Worm (Caenorhabditis elegans): ENCODE results near the gene galt-1.

Gene galt-1

DNA sequence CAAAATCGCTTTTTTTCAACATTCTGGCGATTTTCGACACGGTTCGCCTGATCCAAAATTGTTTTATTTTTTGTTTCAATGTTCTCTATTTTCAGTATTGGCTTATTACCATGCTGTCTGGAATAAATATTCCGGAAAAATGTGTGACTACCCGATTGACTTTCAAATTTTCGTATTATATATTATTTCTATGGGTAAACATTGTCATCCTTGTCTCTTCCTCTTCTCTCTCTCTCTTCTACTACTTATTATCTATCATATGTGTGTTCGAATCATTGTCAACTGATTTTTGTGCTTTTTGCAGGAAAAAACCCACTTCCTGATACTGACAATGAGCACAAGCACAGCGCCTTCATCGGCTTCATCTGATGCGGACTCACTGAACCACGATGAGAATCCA lies 37.7 kb upstream of the galt-1 start, which contains the start of gene C04E6.7:
TSS of gene C04E6.7 (plus strand) at position 301 of the 400 bp plus-strand sequence.
- TF ChIP-seq hmg-11 (tag; optimal IDR thresholded peaks at IDR 0.05) (no peak), jun-1 (tag; optimal IDR thresholded peaks at IDR 0.05) (no peak), fkh-2 (tag; optimal IDR thresholded peaks at IDR 0.05) (no peak), nhr-23 (tag; optimal IDR thresholded peaks at IDR 0.05) (no peak), nhr-12 (tag; optimal IDR thresholded peaks at IDR 0.05) (no peak), pqm-1 (tag; optimal IDR thresholded peaks at IDR 0.05) (no peak)

DNA sequence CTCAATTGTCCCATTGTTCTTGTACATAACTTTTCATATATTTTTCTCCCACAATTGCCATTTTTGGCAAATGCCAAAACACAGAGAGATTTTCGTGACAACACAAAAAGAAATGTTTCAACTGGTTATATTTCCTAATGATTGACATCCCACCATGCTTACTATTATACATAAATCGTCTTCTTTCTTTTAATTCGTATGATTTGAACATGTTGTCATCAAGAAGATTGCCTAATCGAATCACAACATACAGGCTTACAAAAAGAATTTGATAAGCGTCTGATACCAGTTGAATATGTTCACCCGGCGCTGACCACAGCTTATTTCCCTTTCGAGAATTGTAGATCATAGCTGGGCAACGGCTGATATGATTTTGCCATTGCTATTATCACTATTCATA lies 35.7 kb upstream of the galt-1 start, which contains the start of gene grd-9:
TSS of gene grd-9 (plus strand) at position 301 of the 400 bp plus-strand sequence.
- TF ChIP-seq nhr-237 (tag; optimal IDR thresholded peaks at IDR 0.05) (no peak), ztf-11 (tag; optimal IDR thresholded peaks at IDR 0.05) (no peak), mml-1 (tag; optimal IDR thresholded peaks at IDR 0.05) (no peak), eor-1 (tag; optimal IDR thresholded peaks at IDR 0.05) (no peak), nhr-43 (tag; optimal IDR thresholded peaks at IDR 0.05; ENCODE audit: poor library complexity, severe bottlenecking) (no peak)

DNA sequence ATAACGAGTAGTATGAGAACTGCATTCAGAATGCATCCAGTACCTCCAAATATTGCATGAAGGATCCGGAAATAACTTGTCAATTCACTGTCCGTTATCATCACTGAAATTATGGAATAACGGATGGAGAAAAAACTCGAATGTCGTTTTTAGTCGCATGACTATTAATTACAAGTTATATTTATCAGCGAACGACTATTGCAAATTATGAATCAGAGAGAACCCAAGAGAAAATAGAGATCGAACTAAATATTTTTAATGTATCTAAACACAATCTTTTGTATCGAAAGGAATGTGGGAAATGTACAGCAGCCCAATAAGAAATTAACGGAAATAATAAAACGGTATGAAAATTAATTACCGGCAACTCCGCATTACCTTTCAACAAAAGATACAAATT lies 30.8 kb upstream of the galt-1 start, which contains the start of gene srd-16:
TSS of gene srd-16 (minus strand) at position 101 of the 400 bp plus-strand sequence.
- no peak for TF ChIP-seq nhr-76 (tag; optimal IDR thresholded peaks at IDR 0.05)

DNA sequence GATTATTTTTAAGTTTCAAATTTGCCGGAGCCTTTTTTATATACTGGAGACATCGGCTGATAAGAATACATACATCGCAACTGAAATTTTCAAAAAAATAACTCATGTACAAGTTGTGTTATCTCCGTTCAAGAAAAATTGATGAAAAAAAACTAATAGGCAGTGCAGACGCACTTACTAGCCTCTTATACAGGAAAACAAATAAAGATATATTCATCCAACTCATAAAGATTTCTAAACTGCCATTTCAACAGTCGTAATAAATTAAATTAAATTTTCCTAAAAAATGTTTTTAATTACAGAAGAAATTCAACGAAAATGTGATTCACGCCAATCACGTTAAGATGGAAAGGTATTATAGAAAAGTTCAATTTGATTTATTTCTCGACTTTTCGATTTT lies 28.9 kb upstream of the galt-1 start, which contains the start of gene C04E6.5:
TSS of gene C04E6.5 (plus strand) at position 301 of the 400 bp plus-strand sequence.
- TF ChIP-seq tbx-2 (tag; optimal IDR thresholded peaks at IDR 0.05), result no peak
- no peak for TF ChIP-seq mdl-1 (tag; optimal IDR thresholded peaks at IDR 0.05)
- no peak for TF ChIP-seq nhr-76 (tag; optimal IDR thresholded peaks at IDR 0.05)
- TF ChIP-seq eor-1 (tag; optimal IDR thresholded peaks at IDR 0.05), result no peak
- TF ChIP-seq egl-27 (tag; optimal IDR thresholded peaks at IDR 0.05), result no peak
- TF ChIP-seq ztf-4 (tag; optimal IDR thresholded peaks at IDR 0.05), result no peak
- TF ChIP-seq ceh-16 (tag; optimal IDR thresholded peaks at IDR 0.05), result no peak
- TF ChIP-seq elt-2 (tag; optimal IDR thresholded peaks at IDR 0.05), result no peak
- no peak for TF ChIP-seq hmg-11 (tag; optimal IDR thresholded peaks at IDR 0.05)
- TF ChIP-seq aly-2 (tag; optimal IDR thresholded peaks at IDR 0.05), result no peak
- no peak for TF ChIP-seq nhr-43 (tag; optimal IDR thresholded peaks at IDR 0.05; ENCODE audit: poor library complexity, severe bottlenecking)
- no peak for TF ChIP-seq fos-1 (tag; optimal IDR thresholded peaks at IDR 0.05)
- no peak for TF ChIP-seq ZK546.5 (tag; optimal IDR thresholded peaks at IDR 0.05)
- TF ChIP-seq jun-1 (tag; optimal IDR thresholded peaks at IDR 0.05), result no peak
- no peak for TF ChIP-seq lin-15B (tag; optimal IDR thresholded peaks at IDR 0.05)
- TF ChIP-seq fkh-10 (GFP tag; optimal IDR thresholded peaks at IDR 0.05), result no peak
- no peak for TF ChIP-seq pha-4 (tag; optimal IDR thresholded peaks at IDR 0.05)
- no peak for TF ChIP-seq elt-1 (tag; optimal IDR thresholded peaks at IDR 0.05)
- no peak for TF ChIP-seq sea-2 (GFP tag; optimal IDR thresholded peaks at IDR 0.05)

DNA sequence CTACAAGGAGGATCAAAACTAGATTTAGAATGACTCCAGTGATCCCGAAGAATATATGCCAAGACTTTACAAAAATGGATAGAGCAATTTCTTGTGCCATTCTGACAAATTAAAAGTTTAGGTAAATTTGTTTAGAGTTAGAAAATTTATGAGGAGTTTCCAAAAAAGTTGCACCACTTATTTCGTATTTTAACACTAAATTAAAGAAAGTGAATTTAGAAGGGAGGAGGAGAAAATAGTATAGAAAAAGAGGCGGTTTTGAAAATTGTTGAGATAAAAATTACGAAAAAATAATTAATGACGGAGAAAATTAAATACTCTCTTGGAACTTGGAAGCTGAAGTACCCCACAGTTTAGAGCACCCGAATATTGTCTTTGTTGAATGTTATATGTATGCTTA lies 24.5 kb upstream of the galt-1 start, which contains the start of gene srd-15:
TSS of gene srd-15 (minus strand) at position 101 of the 400 bp plus-strand sequence.
- TF ChIP-seq skn-1 (tag; optimal IDR thresholded peaks at IDR 0.05), result no peak

DNA sequence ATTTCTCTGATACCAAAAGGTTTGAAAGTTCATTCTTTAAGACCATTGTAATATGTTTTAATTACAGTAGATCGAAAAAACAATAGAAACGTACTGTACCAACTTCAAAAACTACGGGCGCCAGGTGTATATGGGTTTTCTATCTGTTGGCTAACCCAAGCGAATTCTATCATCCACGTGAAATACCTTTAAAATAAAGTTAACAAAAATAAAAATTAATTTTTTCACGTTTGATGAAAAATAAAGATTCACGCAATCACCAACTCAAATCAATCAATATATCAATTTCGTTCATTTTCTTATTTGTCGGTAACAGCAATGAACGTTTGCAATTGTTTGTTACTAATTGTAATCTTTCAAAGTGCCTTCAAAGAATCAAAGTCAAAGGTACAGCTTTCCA lies 23.6 kb upstream of the galt-1 start, which contains the start of gene C04E6.4:
TSS of gene C04E6.4 (plus strand) at position 301 of the 400 bp plus-strand sequence.
- TF ChIP-seq nhr-11 (tag; optimal IDR thresholded peaks at IDR 0.05), result no peak
- TF ChIP-seq ceh-28 (tag; optimal IDR thresholded peaks at IDR 0.05), result no peak
- TF ChIP-seq tbx-2 (tag; optimal IDR thresholded peaks at IDR 0.05), result no peak
- TF ChIP-seq unc-39 (tag; optimal IDR thresholded peaks at IDR 0.05), result no peak
- TF ChIP-seq pha-4 (tag; optimal IDR thresholded peaks at IDR 0.05), result no peak
- no peak for TF ChIP-seq mml-1 (tag; optimal IDR thresholded peaks at IDR 0.05)
- no peak for TF ChIP-seq ceh-9 (tag; optimal IDR thresholded peaks at IDR 0.05)
- no peak for TF ChIP-seq lin-39 (tag; optimal IDR thresholded peaks at IDR 0.05)
- TF ChIP-seq jun-1 (tag; optimal IDR thresholded peaks at IDR 0.05), result no peak
- TF ChIP-seq egl-5 (tag; optimal IDR thresholded peaks at IDR 0.05), result no peak
- TF ChIP-seq elt-2 (tag; optimal IDR thresholded peaks at IDR 0.05), result no peak
- no peak for TF ChIP-seq fkh-10 (GFP tag; optimal IDR thresholded peaks at IDR 0.05)
- no peak for TF ChIP-seq egl-27 (tag; optimal IDR thresholded peaks at IDR 0.05)
- TF ChIP-seq nhr-77 (tag; optimal IDR thresholded peaks at IDR 0.05), result no peak
- TF ChIP-seq elt-3 (tag; optimal IDR thresholded peaks at IDR 0.05), result no peak
- no peak for TF ChIP-seq nhr-43 (tag; optimal IDR thresholded peaks at IDR 0.05; ENCODE audit: poor library complexity, severe bottlenecking)
